Fruit fly (Drosophila melanogaster) whole organism, prepupa: Measurements from ENCODE around the gene CG4497.
A peak's percentile ranks its signal among the peaks of the same experiment; 100 is the strongest.

Source experiments
- Blimp-1 ChIP-seq: fragments of 200-800 bp; sonication (Bioruptor generic); optimal IDR thresholded peaks from 3 replicates; lab custom pipeline; 2017; ENCODE audit warnings: missing biosample characterization, missing genetic modification characterization, mild to moderate bottlenecking, moderate library complexity, missing genetic modification reagents
- CG10631 ChIP-seq: fragments of 200-800 bp; sonication (Bioruptor generic); optimal IDR thresholded peaks from 2 replicates; lab custom pipeline; 2016; ENCODE audit warnings: missing biosample characterization, missing genetic modification characterization
- CG11762 ChIP-seq: fragments of 200-800 bp; sonication (Bioruptor generic); optimal IDR thresholded peaks from 3 replicates; lab custom pipeline; 2016; ENCODE audit warnings: missing biosample characterization, missing genetic modification characterization; ENCODE audit not compliant: insufficient read depth
- CG11902 ChIP-seq: fragments of 200-800 bp; sonication (Bioruptor generic); optimal IDR thresholded peaks from 3 replicates; lab custom pipeline; 2016; ENCODE audit warnings: missing biosample characterization, missing genetic modification characterization
- CG15336 ChIP-seq: fragments of 200-800 bp; sonication (Bioruptor generic); IDR thresholded peaks from 2 replicates; pipeline ENCODE4 v1.3.6; 2022; ENCODE audit warnings: missing biosample characterization, missing genetic modification characterization
- CG1621 ChIP-seq: fragments of 200-800 bp; sonication (Bioruptor generic); optimal IDR thresholded peaks from 3 replicates; lab custom pipeline; 2018; ENCODE audit warnings: missing biosample characterization, mild to moderate bottlenecking, missing genetic modification characterization
- CG16779 ChIP-seq: fragments of 200-800 bp; sonication (Bioruptor generic); optimal IDR thresholded peaks from 3 replicates; lab custom pipeline; 2017; ENCODE audit warnings: missing biosample characterization, mild to moderate bottlenecking, missing genetic modification characterization
- CG3032 ChIP-seq: fragments of 200-800 bp; optimal IDR thresholded peaks from 2 replicates; lab custom pipeline; 2019; ENCODE audit warnings: missing biosample characterization, mild to moderate bottlenecking, missing genetic modification characterization, moderate library complexity
- CG31627 ChIP-seq: fragments of 200-800 bp; sonication (Bioruptor generic); optimal IDR thresholded peaks from 3 replicates; lab custom pipeline; 2016; ENCODE audit warnings: missing biosample characterization, missing genetic modification characterization
- CG34406 ChIP-seq: fragments of 200-800 bp; sonication (Bioruptor generic); optimal IDR thresholded peaks from 3 replicates; lab custom pipeline; 2016; ENCODE audit warnings: missing biosample characterization, missing genetic modification characterization
- CG4318 ChIP-seq: fragments of 200-800 bp; sonication (Bioruptor generic); optimal IDR thresholded peaks from 3 replicates; lab custom pipeline; 2017; ENCODE audit warnings: missing biosample characterization, mild to moderate bottlenecking, missing genetic modification characterization
- CG6163 ChIP-seq: fragments of 200-800 bp; sonication (Bioruptor generic); IDR thresholded peaks from 3 replicates; pipeline ENCODE4 v1.3.6; 2022; ENCODE audit warnings: missing biosample characterization, missing genetic modification characterization
- CG6276 ChIP-seq: fragments of 200-800 bp; sonication (Bioruptor generic); optimal IDR thresholded peaks from 2 replicates; lab custom pipeline; 2017; ENCODE audit warnings: missing biosample characterization, mild to moderate bottlenecking, missing genetic modification characterization
- CG6792 ChIP-seq: fragments of 200-800 bp; sonication (Bioruptor generic); optimal IDR thresholded peaks from 3 replicates; lab custom pipeline; 2016; ENCODE audit warnings: missing biosample characterization, missing genetic modification characterization
- CG6854 ChIP-seq: fragments of 200-800 bp; sonication (Bioruptor generic); optimal IDR thresholded peaks from 2 replicates; lab custom pipeline; 2017; ENCODE audit warnings: missing biosample characterization, mild to moderate bottlenecking, missing genetic modification characterization
- CG7368 ChIP-seq: fragments of 200-800 bp; sonication (Bioruptor generic); optimal IDR thresholded peaks from 3 replicates; lab custom pipeline; 2016; ENCODE audit warnings: missing biosample characterization, missing genetic modification characterization
- CG8119 ChIP-seq: fragments of 200-800 bp; sonication (Bioruptor generic); IDR thresholded peaks from 3 replicates; pipeline ENCODE4 v1.3.6; 2022; ENCODE audit warnings: missing biosample characterization, missing genetic modification characterization
- CG8319 ChIP-seq: fragments of 200-800 bp; sonication (Bioruptor generic); optimal IDR thresholded peaks from 3 replicates; lab custom pipeline; 2016; ENCODE audit warnings: missing biosample characterization, missing genetic modification characterization
- CG8632 ChIP-seq: fragments of 200-800 bp; sonication (Bioruptor generic); optimal IDR thresholded peaks from 3 replicates; lab custom pipeline; 2016; ENCODE audit warnings: missing biosample characterization, missing genetic modification characterization
- CG9139 ChIP-seq: fragments of 200-800 bp; sonication (Bioruptor generic); optimal IDR thresholded peaks from 3 replicates; lab custom pipeline; 2017; ENCODE audit warnings: missing biosample characterization, mild to moderate bottlenecking, missing genetic modification characterization
- Eip75B ChIP-seq: fragments of 200-800 bp; sonication (Bioruptor generic); optimal IDR thresholded peaks from 3 replicates; lab custom pipeline; 2016; ENCODE audit warnings: missing biosample characterization, missing genetic modification characterization
- Eip93F ChIP-seq: fragments of 200-800 bp; sonication (Bioruptor generic); optimal IDR thresholded peaks from 2 replicates; lab custom pipeline; 2016; ENCODE audit warnings: missing biosample characterization, mild to moderate bottlenecking, missing genetic modification characterization
- Ets21C ChIP-seq: fragments of 200-800 bp; sonication (Bioruptor generic); optimal IDR thresholded peaks from 3 replicates; lab custom pipeline; 2016; ENCODE audit warnings: missing biosample characterization, missing genetic modification characterization
- Ets96B ChIP-seq: fragments of 200-800 bp; optimal IDR thresholded peaks from 2 replicates; lab custom pipeline; 2019; ENCODE audit warnings: missing biosample characterization, mild to moderate bottlenecking, missing genetic modification characterization, moderate library complexity
- Gug ChIP-seq: fragments of 200-800 bp; sonication (Bioruptor generic); IDR thresholded peaks from 2 replicates; pipeline ENCODE4 v1.3.6; 2022; ENCODE audit warnings: missing biosample characterization, missing genetic modification characterization
- Hr38 ChIP-seq: sonication (Bioruptor generic); optimal IDR thresholded peaks from 2 replicates; lab custom pipeline; 2016; ENCODE audit warnings: missing biosample characterization, missing genetic modification characterization
- Hr39 ChIP-seq: fragments of 200-800 bp; sonication (Bioruptor generic); optimal IDR thresholded peaks from 2 replicates; lab custom pipeline; 2016; ENCODE audit warnings: missing biosample characterization, missing genetic modification characterization
- Hr4 ChIP-seq: fragments of 200-800 bp; sonication (Bioruptor generic); optimal IDR thresholded peaks from 3 replicates; lab custom pipeline; 2016; ENCODE audit warnings: missing biosample characterization, missing genetic modification characterization
- Lpt ChIP-seq: fragments of 200-800 bp; sonication (Bioruptor generic); optimal IDR thresholded peaks from 3 replicates; lab custom pipeline; 2016; ENCODE audit warnings: missing biosample characterization, missing genetic modification characterization
- Met ChIP-seq: fragments of 200-800 bp; sonication (Bioruptor generic); optimal IDR thresholded peaks from 3 replicates; lab custom pipeline; 2016; ENCODE audit warnings: missing biosample characterization, missing genetic modification characterization
- OdsH ChIP-seq: fragments of 200-800 bp; sonication (Bioruptor generic); optimal IDR thresholded peaks from 3 replicates; lab custom pipeline; 2016; ENCODE audit warnings: missing biosample characterization, missing genetic modification characterization
- Smox ChIP-seq: fragments of 200-800 bp; sonication (Bioruptor generic); optimal IDR thresholded peaks from 3 replicates; lab custom pipeline; 2016; ENCODE audit warnings: missing biosample characterization, missing genetic modification characterization
- Sox102F ChIP-seq: fragments of 200-800 bp; sonication (Bioruptor generic); optimal IDR thresholded peaks from 2 replicates; lab custom pipeline; 2016; ENCODE audit warnings: missing biosample characterization, mild to moderate bottlenecking, missing genetic modification characterization
- Sox15 ChIP-seq: fragments of 200-800 bp; sonication (Bioruptor generic); optimal IDR thresholded peaks from 3 replicates; lab custom pipeline; 2016; ENCODE audit warnings: missing biosample characterization, missing genetic modification characterization
- achi ChIP-seq: fragments of 200-800 bp; sonication (Bioruptor generic); optimal IDR thresholded peaks from 3 replicates; lab custom pipeline; 2016; ENCODE audit warnings: missing biosample characterization, missing genetic modification characterization
- acj6 ChIP-seq: fragments of 200-800 bp; sonication (Bioruptor generic); optimal IDR thresholded peaks from 3 replicates; lab custom pipeline; 2016; ENCODE audit warnings: missing biosample characterization, missing genetic modification characterization
- cyc ChIP-seq: fragments of 200-800 bp; sonication (Bioruptor generic); optimal IDR thresholded peaks from 3 replicates; lab custom pipeline; 2016; ENCODE audit warnings: missing biosample characterization, missing genetic modification characterization
- dac ChIP-seq: fragments of 200-800 bp; sonication (Bioruptor generic); optimal IDR thresholded peaks from 2 replicates; lab custom pipeline; 2017; ENCODE audit warnings: missing biosample characterization, mild to moderate bottlenecking, missing genetic modification characterization
- eg ChIP-seq: fragments of 200-800 bp; sonication (Bioruptor generic); IDR thresholded peaks from 3 replicates; pipeline ENCODE4 v1.3.6; 2022; ENCODE audit warnings: missing biosample characterization, missing genetic modification characterization
- esn ChIP-seq: fragments of 200-800 bp; sonication (Bioruptor generic); optimal IDR thresholded peaks from 2 replicates; lab custom pipeline; 2016; ENCODE audit warnings: missing biosample characterization, mild to moderate bottlenecking, missing genetic modification characterization, moderate library complexity
- fd59A ChIP-seq: fragments of 200-800 bp; sonication (Bioruptor generic); optimal IDR thresholded peaks from 2 replicates; lab custom pipeline; 2017; ENCODE audit warnings: missing biosample characterization, mild to moderate bottlenecking, missing genetic modification characterization, missing genetic modification reagents
- fd85E ChIP-seq: fragments of 200-800 bp; sonication (Bioruptor generic); optimal IDR thresholded peaks from 3 replicates; lab custom pipeline; 2016; ENCODE audit warnings: missing biosample characterization, missing genetic modification characterization
- lz ChIP-seq: fragments of 200-800 bp; sonication (Bioruptor generic); optimal IDR thresholded peaks from 3 replicates; lab custom pipeline; 2016; ENCODE audit warnings: missing biosample characterization, missing genetic modification characterization
- net ChIP-seq: fragments of 200-800 bp; sonication (Bioruptor generic); optimal IDR thresholded peaks from 3 replicates; lab custom pipeline; 2016; ENCODE audit warnings: missing biosample characterization, missing genetic modification characterization
- pdm3 ChIP-seq: fragments of 200-800 bp; sonication (Bioruptor generic); optimal IDR thresholded peaks from 3 replicates; lab custom pipeline; 2016; ENCODE audit warnings: missing biosample characterization, missing genetic modification characterization
- salr ChIP-seq, 2 experiments: fragments of 200-800 bp; sonication (Bioruptor generic); optimal IDR thresholded peaks; 3 replicates each; lab custom pipeline; 2016 to 2018; ENCODE audit warnings: missing biosample characterization in 2 of 2, missing genetic modification characterization in 2 of 2, mild to moderate bottlenecking in 1 of 2
- spab ChIP-seq: fragments of 200-800 bp; sonication (Bioruptor generic); optimal IDR thresholded peaks from 2 replicates; lab custom pipeline; 2017; ENCODE audit warnings: missing biosample characterization, mild to moderate bottlenecking, missing genetic modification characterization, missing genetic modification reagents
- svp ChIP-seq: fragments of 200-800 bp; sonication (Bioruptor generic); peaks from one replicate; lab custom pipeline; 2016; ENCODE audit warnings: missing biosample characterization, missing genetic modification characterization
- topi ChIP-seq: fragments of 200-800 bp; sonication (Bioruptor generic); optimal IDR thresholded peaks from 3 replicates; lab custom pipeline; 2016; ENCODE audit warnings: missing biosample characterization, missing genetic modification characterization
- vri ChIP-seq: fragments of 200-800 bp; sonication (Bioruptor generic); optimal IDR thresholded peaks from 3 replicates; lab custom pipeline; 2016; ENCODE audit warnings: missing biosample characterization, mild to moderate bottlenecking, missing genetic modification characterization

CG4497 gene

DNA sequence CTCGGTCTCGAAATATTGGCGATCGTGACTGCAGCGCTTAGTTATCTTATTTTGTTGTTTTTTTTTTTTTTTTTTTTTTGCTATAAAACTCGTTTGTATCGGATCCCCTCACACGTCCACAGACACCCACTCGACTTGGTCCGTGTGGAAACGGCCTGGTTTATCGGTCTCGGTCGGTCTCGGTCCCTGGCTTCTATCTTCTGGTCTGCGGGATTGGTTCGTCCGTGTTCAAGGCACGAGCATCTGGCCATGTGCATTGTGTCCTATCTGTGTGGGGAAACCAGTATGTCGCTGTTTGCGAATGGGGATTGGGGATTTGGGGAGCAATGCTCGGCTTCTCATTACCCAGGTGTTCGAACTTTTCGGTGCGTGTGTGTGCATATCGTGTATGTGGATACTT lies 4.7 kb downstream of the CG4497 start, which contains the start of gene CG4496 (continued):
- TF ChIP-seq cyc (GFP tag; lab: Kevin White, UChicago) (no peak), Lpt (GFP tag; lab: Kevin White, UChicago) (peak; percentile 74), spab (GFP tag; lab: Kevin White, UChicago) (peak; percentile 29), Ets96B (tag; lab: Kevin White, UChicago) (peak; percentile 56), CG8119 (GFP tag; lab: Robert Waterston, UW) (peak; percentile 81), CG8632 (no peak), Sox102F (no peak)

DNA sequence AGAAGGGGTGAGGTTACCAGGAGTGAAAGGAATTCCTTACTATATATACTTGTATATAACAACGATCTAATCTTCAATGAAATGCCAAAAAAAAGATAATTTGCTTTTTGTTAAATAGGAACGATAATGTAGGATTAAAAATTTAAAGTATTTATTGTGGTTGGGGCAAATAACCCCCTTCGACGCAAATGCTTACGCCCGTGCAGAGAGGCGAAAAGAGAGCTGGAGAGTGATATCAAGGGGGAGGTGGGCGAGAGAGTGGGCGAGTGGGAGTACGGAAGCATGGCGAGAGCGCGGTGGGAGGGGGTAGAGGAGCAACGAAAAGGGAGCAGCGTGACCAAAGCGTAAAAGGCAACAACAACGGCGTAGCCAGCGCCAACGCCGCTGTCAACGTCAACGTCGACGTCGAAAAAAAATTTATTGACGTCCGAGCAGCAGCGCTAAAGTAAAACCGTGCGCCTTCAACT lies 5.8 kb downstream of the CG4497 start:
- TF ChIP-seq CG10631 (GFP tag; lab: Kevin White, UChicago) (peak; percentile 100), Hr4 (GFP tag; lab: Kevin White, UChicago) (peak; percentile 100), pdm3 (GFP tag; lab: Kevin White, UChicago) (peak; percentile 100), CG6854 (GFP tag; lab: Kevin White, UChicago) (peak; percentile 99), CG9139 (GFP tag; lab: Kevin White, UChicago) (peak; percentile 98), CG34406 (peak; percentile 100), vri (GFP tag; lab: Kevin White, UChicago) (peak; percentile 98), CG6163 (peak; percentile 100), lz (GFP tag; lab: Kevin White, UChicago) (peak; percentile 100), svp (GFP tag; lab: Kevin White, UChicago) (peak; percentile 100), CG8319 (GFP tag; lab: Kevin White, UChicago) (peak; percentile 99), fd85E (GFP tag; lab: Kevin White, UChicago) (peak; percentile 97), CG4318 (GFP tag; lab: Kevin White, UChicago) (peak; percentile 100), CG7368 (peak; percentile 99), CG16779 (tag; lab: Kevin White, UChicago) (peak; percentile 99), CG6792 (GFP tag; lab: Kevin White, UChicago) (peak; percentile 100), achi (GFP tag; lab: Kevin White, UChicago) (peak; percentile 99), Ets96B (tag; lab: Kevin White, UChicago) (peak; percentile 99), Eip93F (GFP tag; lab: Kevin White, UChicago) (peak; percentile 99), Ets21C (GFP tag; lab: Kevin White, UChicago) (peak; percentile 99), Smox (peak; percentile 99), CG11902 (GFP tag; lab: Kevin White, UChicago) (peak; percentile 100), CG8119 (GFP tag; lab: Robert Waterston, UW) (peak; percentile 100), dac (GFP tag; lab: Kevin White, UChicago) (peak; percentile 100), Eip75B (GFP tag; lab: Kevin White, UChicago) (peak; percentile 99), CG1621 (tag; lab: Kevin White, UChicago) (peak; percentile 98), Blimp-1 (GFP tag; lab: Kevin White, UChicago) (peak; percentile 98), salr (GFP tag; optimal IDR thresholded peaks at IDR 0.05; lab: Kevin White, UChicago) (peak; percentile 99 to 100), topi (GFP tag; lab: Kevin White, UChicago) (peak; percentile 100), CG11762 (peak; percentile 99), Hr39 (peak; percentile 99), CG3032 (peak; percentile 100), eg (GFP tag; lab: Robert Waterston, UW) (peak; percentile 99), Sox15 (GFP tag; lab: Kevin White, UChicago) (peak; percentile 100), Gug (peak; percentile 100), acj6 (GFP tag; lab: Kevin White, UChicago) (peak; percentile 100), CG31627 (peak; percentile 100), Met (peak; percentile 100), esn (peak; percentile 100), CG8632 (peak; percentile 100), CG6276 (GFP tag; lab: Kevin White, UChicago) (peak; percentile 99), OdsH (GFP tag; lab: Kevin White, UChicago) (peak; percentile 100), cyc (GFP tag; lab: Kevin White, UChicago) (peak; percentile 99), fd59A (peak; percentile 100), CG15336 (peak; percentile 100), Lpt (GFP tag; lab: Kevin White, UChicago) (peak; percentile 100), net (GFP tag; lab: Kevin White, UChicago) (peak; percentile 100), Hr38 (GFP tag; lab: Kevin White, UChicago) (peak; percentile 86)
